Worm (Caenorhabditis elegans): ENCODE data around the gene K04C2.5.

- TF ChIP-seq ztf-4 (tag; optimal IDR thresholded peaks at IDR 0.05), result no peak
- TF ChIP-seq unc-62 (GFP tag; optimal IDR thresholded peaks at IDR 0.05), result no peak
- no peak for TF ChIP-seq egl-27 (tag; optimal IDR thresholded peaks at IDR 0.05)
- TF ChIP-seq nhr-237 (tag; optimal IDR thresholded peaks at IDR 0.05), result no peak
- TF ChIP-seq fkh-10 (GFP tag; optimal IDR thresholded peaks at IDR 0.05), result no peak
- TF ChIP-seq unc-39 (tag; optimal IDR thresholded peaks at IDR 0.05), result no peak
- no peak for TF ChIP-seq elt-2 (tag; optimal IDR thresholded peaks at IDR 0.05)
- no peak for TF ChIP-seq tbx-2 (tag; optimal IDR thresholded peaks at IDR 0.05)
- no peak for TF ChIP-seq aly-2 (tag; optimal IDR thresholded peaks at IDR 0.05)
- no peak for TF ChIP-seq daf-12 (tag; optimal IDR thresholded peaks at IDR 0.05)
- no peak for TF ChIP-seq elt-1 (tag; optimal IDR thresholded peaks at IDR 0.05)
Observed at ce11 chrIII:6939523-6939922, 48.1 kb upstream of the K04C2.5 start, which contains the start of gene F57B9.3.
